Fruit fly (Drosophila melanogaster) whole organism, prepupa: ENCODE results near the gene Cks85A.

Experiments used
- Blimp-1 ChIP-seq: fragments of 200-800 bp; sonication (Bioruptor generic); optimal IDR thresholded peaks from 3 replicates; lab custom pipeline; 2017; ENCODE audit warnings: missing biosample characterization, missing genetic modification characterization, mild to moderate bottlenecking, moderate library complexity, missing genetic modification reagents
- CG10631 ChIP-seq: fragments of 200-800 bp; sonication (Bioruptor generic); optimal IDR thresholded peaks from 2 replicates; lab custom pipeline; 2016; ENCODE audit warnings: missing biosample characterization, missing genetic modification characterization
- CG10669 ChIP-seq: fragments of 200-800 bp; sonication (Bioruptor generic); optimal IDR thresholded peaks from 3 replicates; lab custom pipeline; 2018; ENCODE audit warnings: missing biosample characterization, mild to moderate bottlenecking, missing genetic modification characterization, moderate library complexity
- CG11294 ChIP-seq: fragments of 200-800 bp; sonication (Bioruptor generic); IDR thresholded peaks from 2 replicates; pipeline ENCODE4 v1.3.6; 2022; ENCODE audit warnings: missing biosample characterization, missing genetic modification characterization
- CG11762 ChIP-seq: fragments of 200-800 bp; sonication (Bioruptor generic); optimal IDR thresholded peaks from 3 replicates; lab custom pipeline; 2016; ENCODE audit warnings: missing biosample characterization, missing genetic modification characterization; ENCODE audit not compliant: insufficient read depth
- CG15336 ChIP-seq: fragments of 200-800 bp; sonication (Bioruptor generic); IDR thresholded peaks from 2 replicates; pipeline ENCODE4 v1.3.6; 2022; ENCODE audit warnings: missing biosample characterization, missing genetic modification characterization
- CG1621 ChIP-seq: fragments of 200-800 bp; sonication (Bioruptor generic); optimal IDR thresholded peaks from 3 replicates; lab custom pipeline; 2018; ENCODE audit warnings: missing biosample characterization, mild to moderate bottlenecking, missing genetic modification characterization
- CG16779 ChIP-seq: fragments of 200-800 bp; sonication (Bioruptor generic); optimal IDR thresholded peaks from 3 replicates; lab custom pipeline; 2017; ENCODE audit warnings: missing biosample characterization, mild to moderate bottlenecking, missing genetic modification characterization
- CG3032 ChIP-seq: fragments of 200-800 bp; optimal IDR thresholded peaks from 2 replicates; lab custom pipeline; 2019; ENCODE audit warnings: missing biosample characterization, mild to moderate bottlenecking, missing genetic modification characterization, moderate library complexity
- CG31627 ChIP-seq: fragments of 200-800 bp; sonication (Bioruptor generic); optimal IDR thresholded peaks from 3 replicates; lab custom pipeline; 2016; ENCODE audit warnings: missing biosample characterization, missing genetic modification characterization
- CG32006 ChIP-seq: fragments of 200-800 bp; sonication (Bioruptor generic); optimal IDR thresholded peaks from 3 replicates; lab custom pipeline; 2017; ENCODE audit warnings: missing biosample characterization, mild to moderate bottlenecking, missing genetic modification characterization
- CG34406 ChIP-seq: fragments of 200-800 bp; sonication (Bioruptor generic); optimal IDR thresholded peaks from 3 replicates; lab custom pipeline; 2016; ENCODE audit warnings: missing biosample characterization, missing genetic modification characterization
- CG6163 ChIP-seq: fragments of 200-800 bp; sonication (Bioruptor generic); IDR thresholded peaks from 3 replicates; pipeline ENCODE4 v1.3.6; 2022; ENCODE audit warnings: missing biosample characterization, missing genetic modification characterization
- CG6792 ChIP-seq: fragments of 200-800 bp; sonication (Bioruptor generic); optimal IDR thresholded peaks from 3 replicates; lab custom pipeline; 2016; ENCODE audit warnings: missing biosample characterization, missing genetic modification characterization
- CG8319 ChIP-seq: fragments of 200-800 bp; sonication (Bioruptor generic); optimal IDR thresholded peaks from 3 replicates; lab custom pipeline; 2016; ENCODE audit warnings: missing biosample characterization, missing genetic modification characterization
- CG8632 ChIP-seq: fragments of 200-800 bp; sonication (Bioruptor generic); optimal IDR thresholded peaks from 3 replicates; lab custom pipeline; 2016; ENCODE audit warnings: missing biosample characterization, missing genetic modification characterization
- Eip75B ChIP-seq: fragments of 200-800 bp; sonication (Bioruptor generic); optimal IDR thresholded peaks from 3 replicates; lab custom pipeline; 2016; ENCODE audit warnings: missing biosample characterization, missing genetic modification characterization
- Eip78C ChIP-seq: fragments of 200-800 bp; sonication (Bioruptor generic); peaks from one replicate; lab custom pipeline; 2016; ENCODE audit warnings: missing biosample characterization, missing genetic modification characterization
- Eip93F ChIP-seq: fragments of 200-800 bp; sonication (Bioruptor generic); optimal IDR thresholded peaks from 2 replicates; lab custom pipeline; 2016; ENCODE audit warnings: missing biosample characterization, mild to moderate bottlenecking, missing genetic modification characterization
- Ets21C ChIP-seq: fragments of 200-800 bp; sonication (Bioruptor generic); optimal IDR thresholded peaks from 3 replicates; lab custom pipeline; 2016; ENCODE audit warnings: missing biosample characterization, missing genetic modification characterization
- Ets96B ChIP-seq: fragments of 200-800 bp; optimal IDR thresholded peaks from 2 replicates; lab custom pipeline; 2019; ENCODE audit warnings: missing biosample characterization, mild to moderate bottlenecking, missing genetic modification characterization, moderate library complexity
- Gug ChIP-seq: fragments of 200-800 bp; sonication (Bioruptor generic); IDR thresholded peaks from 2 replicates; pipeline ENCODE4 v1.3.6; 2022; ENCODE audit warnings: missing biosample characterization, missing genetic modification characterization
- Hr38 ChIP-seq: sonication (Bioruptor generic); optimal IDR thresholded peaks from 2 replicates; lab custom pipeline; 2016; ENCODE audit warnings: missing biosample characterization, missing genetic modification characterization
- Hr39 ChIP-seq: fragments of 200-800 bp; sonication (Bioruptor generic); optimal IDR thresholded peaks from 2 replicates; lab custom pipeline; 2016; ENCODE audit warnings: missing biosample characterization, missing genetic modification characterization
- Hr4 ChIP-seq: fragments of 200-800 bp; sonication (Bioruptor generic); optimal IDR thresholded peaks from 3 replicates; lab custom pipeline; 2016; ENCODE audit warnings: missing biosample characterization, missing genetic modification characterization
- Lpt ChIP-seq: fragments of 200-800 bp; sonication (Bioruptor generic); optimal IDR thresholded peaks from 3 replicates; lab custom pipeline; 2016; ENCODE audit warnings: missing biosample characterization, missing genetic modification characterization
- OdsH ChIP-seq: fragments of 200-800 bp; sonication (Bioruptor generic); optimal IDR thresholded peaks from 3 replicates; lab custom pipeline; 2016; ENCODE audit warnings: missing biosample characterization, missing genetic modification characterization
- Smox ChIP-seq: fragments of 200-800 bp; sonication (Bioruptor generic); optimal IDR thresholded peaks from 3 replicates; lab custom pipeline; 2016; ENCODE audit warnings: missing biosample characterization, missing genetic modification characterization
- Sox102F ChIP-seq: fragments of 200-800 bp; sonication (Bioruptor generic); optimal IDR thresholded peaks from 2 replicates; lab custom pipeline; 2016; ENCODE audit warnings: missing biosample characterization, mild to moderate bottlenecking, missing genetic modification characterization
- Sox15 ChIP-seq: fragments of 200-800 bp; sonication (Bioruptor generic); optimal IDR thresholded peaks from 3 replicates; lab custom pipeline; 2016; ENCODE audit warnings: missing biosample characterization, missing genetic modification characterization
- achi ChIP-seq: fragments of 200-800 bp; sonication (Bioruptor generic); optimal IDR thresholded peaks from 3 replicates; lab custom pipeline; 2016; ENCODE audit warnings: missing biosample characterization, missing genetic modification characterization
- acj6 ChIP-seq: fragments of 200-800 bp; sonication (Bioruptor generic); optimal IDR thresholded peaks from 3 replicates; lab custom pipeline; 2016; ENCODE audit warnings: missing biosample characterization, missing genetic modification characterization
- cyc ChIP-seq: fragments of 200-800 bp; sonication (Bioruptor generic); optimal IDR thresholded peaks from 3 replicates; lab custom pipeline; 2016; ENCODE audit warnings: missing biosample characterization, missing genetic modification characterization
- dsx ChIP-seq: fragments of 200-800 bp; optimal IDR thresholded peaks from 3 replicates; lab custom pipeline; 2019; ENCODE audit warnings: missing biosample characterization, mild to moderate bottlenecking, missing genetic modification characterization, moderate library complexity; ENCODE audit not compliant: poor library complexity, severe bottlenecking
- eg ChIP-seq: fragments of 200-800 bp; sonication (Bioruptor generic); IDR thresholded peaks from 3 replicates; pipeline ENCODE4 v1.3.6; 2022; ENCODE audit warnings: missing biosample characterization, missing genetic modification characterization
- esn ChIP-seq: fragments of 200-800 bp; sonication (Bioruptor generic); optimal IDR thresholded peaks from 2 replicates; lab custom pipeline; 2016; ENCODE audit warnings: missing biosample characterization, mild to moderate bottlenecking, missing genetic modification characterization, moderate library complexity
- fd85E ChIP-seq: fragments of 200-800 bp; sonication (Bioruptor generic); optimal IDR thresholded peaks from 3 replicates; lab custom pipeline; 2016; ENCODE audit warnings: missing biosample characterization, missing genetic modification characterization
- fkh ChIP-seq: fragments of 200-800 bp; sonication (Bioruptor generic); optimal IDR thresholded peaks from 3 replicates; lab custom pipeline; 2017; ENCODE audit warnings: missing biosample characterization, mild to moderate bottlenecking, missing genetic modification characterization, moderate library complexity
- lz ChIP-seq: fragments of 200-800 bp; sonication (Bioruptor generic); optimal IDR thresholded peaks from 3 replicates; lab custom pipeline; 2016; ENCODE audit warnings: missing biosample characterization, missing genetic modification characterization
- net ChIP-seq: fragments of 200-800 bp; sonication (Bioruptor generic); optimal IDR thresholded peaks from 3 replicates; lab custom pipeline; 2016; ENCODE audit warnings: missing biosample characterization, missing genetic modification characterization
- pdm3 ChIP-seq: fragments of 200-800 bp; sonication (Bioruptor generic); optimal IDR thresholded peaks from 3 replicates; lab custom pipeline; 2016; ENCODE audit warnings: missing biosample characterization, missing genetic modification characterization
- topi ChIP-seq: fragments of 200-800 bp; sonication (Bioruptor generic); optimal IDR thresholded peaks from 3 replicates; lab custom pipeline; 2016; ENCODE audit warnings: missing biosample characterization, missing genetic modification characterization
- vri ChIP-seq: fragments of 200-800 bp; sonication (Bioruptor generic); optimal IDR thresholded peaks from 3 replicates; lab custom pipeline; 2016; ENCODE audit warnings: missing biosample characterization, mild to moderate bottlenecking, missing genetic modification characterization

Gene Cks85A

dm6 chr3R:8718356-8718755 is at the start of gene Cks85A:
TSS of gene Cks85A (minus strand) at chr3R:8718456.
- TF ChIP-seq pdm3 (GFP tag; lab: Kevin White, UChicago): no peak
- TF ChIP-seq CG16779: no peak
- no peak for TF ChIP-seq Hr4 (GFP tag; lab: Kevin White, UChicago)
- 0 out of 3 replicates have a peak, but pooled peaks have one; percentile 22 for TF ChIP-seq CG6163 (GFP tag; lab: Robert Waterston, UW)
- no peak for TF ChIP-seq CG8632 (GFP tag; lab: Kevin White, UChicago)

- TF ChIP-seq lz (no peak), achi (no peak), CG11762 (GFP tag; lab: Kevin White, UChicago) (no peak), Hr38 (GFP tag; lab: Kevin White, UChicago) (no peak), CG32006 (no peak), eg (no peak), esn (GFP tag; lab: Kevin White, UChicago) (no peak), Sox15 (GFP tag; lab: Kevin White, UChicago) (no peak), CG1621 (tag; lab: Kevin White, UChicago) (no peak), dsx (GFP tag; lab: Kevin White, UChicago) (no peak), CG31627 (GFP tag; lab: Kevin White, UChicago) (no peak)
These were observed 49.7 kb upstream of the Cks85A start, which contains the start of the genes CG34135 and CG11768 for dm6 chr3R:8767998-8768397. TSS of gene CG34135 (minus strand) at chr3R:8768191. TSS of gene CG11768 (minus strand) at chr3R:8768200.

- TF ChIP-seq Eip75B (GFP tag; lab: Kevin White, UChicago): no peak
- no peak for TF ChIP-seq eg
- no peak for TF ChIP-seq CG8319
- no peak for TF ChIP-seq CG6163 (GFP tag; lab: Robert Waterston, UW)
- no peak for TF ChIP-seq Blimp-1 (GFP tag; lab: Kevin White, UChicago)
- TF ChIP-seq CG11294 (GFP tag; lab: Robert Waterston, UW): no peak
- no peak for TF ChIP-seq CG8632 (GFP tag; lab: Kevin White, UChicago)
- no peak for TF ChIP-seq CG3032
- TF ChIP-seq CG6792: no peak
- TF ChIP-seq Hr38 (GFP tag; lab: Kevin White, UChicago): no peak
- no peak for TF ChIP-seq Hr39 (GFP tag; lab: Kevin White, UChicago)
- TF ChIP-seq net (GFP tag; lab: Kevin White, UChicago): no peak
- TF ChIP-seq Sox102F (GFP tag; lab: Kevin White, UChicago): no peak
- no peak for TF ChIP-seq OdsH (GFP tag; lab: Kevin White, UChicago)
- no peak for TF ChIP-seq fkh (GFP tag; lab: Kevin White, UChicago)
- TF ChIP-seq CG31627 (GFP tag; lab: Kevin White, UChicago): no peak
- no peak for TF ChIP-seq vri
- no peak for TF ChIP-seq CG10631 (GFP tag; lab: Kevin White, UChicago)
- no peak for TF ChIP-seq CG32006
- no peak for TF ChIP-seq CG16779
- TF ChIP-seq, all 60 proteins: peak for 0
These were observed 30.5 kb upstream of the Cks85A start for dm6 chr3R:8748776-8749126.

- TF ChIP-seq Hr39 (GFP tag; lab: Kevin White, UChicago): peak; percentile 74
- peak; percentile 77 for TF ChIP-seq cyc (GFP tag; lab: Kevin White, UChicago)
- peak; percentile 57 for TF ChIP-seq CG10669 (GFP tag; lab: Kevin White, UChicago)
- TF ChIP-seq Gug (GFP tag; lab: Robert Waterston, UW): peak; percentile 50
- peak; percentile 72 for TF ChIP-seq dsx (GFP tag; lab: Kevin White, UChicago)
- peak; percentile 68 for TF ChIP-seq CG11762 (GFP tag; lab: Kevin White, UChicago)
- TF ChIP-seq CG11294 (GFP tag; lab: Robert Waterston, UW): peak; percentile 57; the same call in 1 of the 2 replicates
- peak; percentile 84 for TF ChIP-seq CG8632 (GFP tag; lab: Kevin White, UChicago)
- TF ChIP-seq Sox15 (GFP tag; lab: Kevin White, UChicago): peak; percentile 71
- peak; percentile 85 for TF ChIP-seq acj6
- TF ChIP-seq Ets21C (GFP tag; lab: Kevin White, UChicago): peak; percentile 60
- peak; percentile 88 for TF ChIP-seq Smox (GFP tag; lab: Kevin White, UChicago)
- TF ChIP-seq vri: peak; percentile 70
- TF ChIP-seq Hr38 (GFP tag; lab: Kevin White, UChicago): no peak
- TF ChIP-seq Lpt (GFP tag; lab: Kevin White, UChicago): peak; percentile 69
- peak; percentile 88 for TF ChIP-seq CG15336
- TF ChIP-seq Eip78C (GFP tag; lab: Kevin White, UChicago): peak; percentile 96
- peak; percentile 88 for TF ChIP-seq CG34406
- peak; percentile 64 for TF ChIP-seq Ets96B
- peak; percentile 80 for TF ChIP-seq Hr4 (GFP tag; lab: Kevin White, UChicago)
- peak; percentile 87 for TF ChIP-seq topi (GFP tag; lab: Kevin White, UChicago)
- TF ChIP-seq fd85E (GFP tag; lab: Kevin White, UChicago): no peak
- peak; percentile 59 for TF ChIP-seq Eip93F (GFP tag; lab: Kevin White, UChicago)
- TF ChIP-seq CG6163 (GFP tag; lab: Robert Waterston, UW): peak; percentile 76
- peak; percentile 72 for TF ChIP-seq CG10631 (GFP tag; lab: Kevin White, UChicago)
These were observed 29.9 kb upstream of the Cks85A start for dm6 chr3R:8747871-8748775.
